Worm (Caenorhabditis elegans) whole organism, L3 larva: Measurements from ENCODE around the gene srt-12.

Experiments
- R02D3.7 ChIP-seq: fragments of 150-350 bp; optimal IDR thresholded peaks from 2 replicates; lab custom pipeline; 2014; ENCODE audit warnings: missing biosample characterization, missing genetic modification characterization
- ZK546.5 ChIP-seq: sonication (generic microtip); optimal IDR thresholded peaks from 2 replicates; lab custom pipeline; 2017; ENCODE audit warnings: missing biosample characterization, missing genetic modification characterization
- ceh-28 ChIP-seq: fragments of 150-350 bp; optimal IDR thresholded peaks from 2 replicates; lab custom pipeline; 2014; ENCODE audit warnings: missing biosample characterization, missing genetic modification reagents, missing genetic modification characterization
- ceh-82 ChIP-seq: fragments of 150-350 bp; optimal IDR thresholded peaks from 2 replicates; lab custom pipeline; 2014; ENCODE audit warnings: missing biosample characterization, missing genetic modification characterization
- egl-5 ChIP-seq: fragments of 150-350 bp; optimal IDR thresholded peaks from 2 replicates; lab custom pipeline; 2017; ENCODE audit warnings: missing biosample characterization, missing genetic modification reagents, missing genetic modification characterization, inconsistent platforms
- elt-1 ChIP-seq: fragments of 150-350 bp; optimal IDR thresholded peaks from 2 replicates; lab custom pipeline; 2014; ENCODE audit warnings: missing biosample characterization, missing genetic modification characterization
- elt-2 ChIP-seq: sonication (generic microtip); optimal IDR thresholded peaks from 2 replicates; lab custom pipeline; 2016; ENCODE audit warnings: missing genetic modification reagents, mild to moderate bottlenecking, missing genetic modification characterization, missing compliant biosample characterization
- eor-1 ChIP-seq, 2 experiments: fragments of 150-350 bp; optimal IDR thresholded peaks; 2 replicates each; lab custom pipeline; 2014 to 2018; ENCODE audit warnings: missing biosample characterization in 2 of 2, missing genetic modification characterization in 2 of 2
- fkh-10 ChIP-seq: sonication (generic microtip); optimal IDR thresholded peaks from 2 replicates; lab custom pipeline; 2017; ENCODE audit warnings: missing biosample characterization, missing genetic modification reagents, missing genetic modification characterization
- hmg-11 ChIP-seq: sonication (generic microtip); optimal IDR thresholded peaks from 2 replicates; lab custom pipeline; 2016; ENCODE audit warnings: missing genetic modification characterization, missing compliant biosample characterization
- jun-1 ChIP-seq: fragments of 150-350 bp; optimal IDR thresholded peaks from 2 replicates; lab custom pipeline; 2014; ENCODE audit warnings: missing biosample characterization, missing genetic modification reagents, missing genetic modification characterization
- lin-15B ChIP-seq: fragments of 150-350 bp; optimal IDR thresholded peaks from 2 replicates; lab custom pipeline; 2014; ENCODE audit warnings: missing biosample characterization, missing genetic modification characterization
- lin-39 ChIP-seq: fragments of 150-350 bp; optimal IDR thresholded peaks from 2 replicates; lab custom pipeline; 2018; ENCODE audit warnings: missing biosample characterization, missing genetic modification reagents, missing genetic modification characterization
- lsy-12 ChIP-seq: sonication (generic microtip); optimal IDR thresholded peaks from 2 replicates; lab custom pipeline; 2016; ENCODE audit warnings: mild to moderate bottlenecking, missing genetic modification characterization, missing compliant biosample characterization
- mml-1 ChIP-seq: fragments of 150-350 bp; sonication (generic microtip); optimal IDR thresholded peaks from 3 replicates; lab custom pipeline; 2014; ENCODE audit warnings: missing biosample characterization, missing genetic modification characterization
- nfya-1 ChIP-seq: sonication (generic microtip); optimal IDR thresholded peaks from 2 replicates; lab custom pipeline; 2017; ENCODE audit warnings: missing genetic modification characterization, mild to moderate bottlenecking, missing compliant biosample characterization, antibody characterized with exemption, moderate library complexity; ENCODE audit not compliant: insufficient read depth
- nhr-11 ChIP-seq: fragments of 150-350 bp; optimal IDR thresholded peaks from 2 replicates; lab custom pipeline; 2014; ENCODE audit warnings: missing biosample characterization, missing genetic modification characterization
- nhr-12 ChIP-seq: fragments of 150-350 bp; optimal IDR thresholded peaks from 2 replicates; lab custom pipeline; 2014; ENCODE audit warnings: missing biosample characterization, missing genetic modification characterization
- nhr-23 ChIP-seq: fragments of 150-350 bp; optimal IDR thresholded peaks from 2 replicates; lab custom pipeline; 2014; ENCODE audit warnings: missing biosample characterization, missing genetic modification reagents, missing genetic modification characterization
- nhr-237 ChIP-seq: fragments of 150-350 bp; optimal IDR thresholded peaks from 2 replicates; lab custom pipeline; 2014; ENCODE audit warnings: missing biosample characterization, missing genetic modification characterization
- nhr-25 ChIP-seq: sonication (generic microtip); optimal IDR thresholded peaks from 2 replicates; lab custom pipeline; 2017; ENCODE audit warnings: missing biosample characterization, missing genetic modification characterization
- nhr-28 ChIP-seq: fragments of 150-350 bp; optimal IDR thresholded peaks from 2 replicates; lab custom pipeline; 2014; ENCODE audit warnings: missing biosample characterization, missing genetic modification characterization
- nhr-76 ChIP-seq: fragments of 150-350 bp; sonication (generic microtip); optimal IDR thresholded peaks from 5 replicates; lab custom pipeline; 2014; ENCODE audit warnings: missing biosample characterization, missing genetic modification characterization
- nhr-77 ChIP-seq: fragments of 150-350 bp; optimal IDR thresholded peaks from 2 replicates; lab custom pipeline; 2014; ENCODE audit warnings: missing biosample characterization, missing genetic modification characterization
- pha-4 ChIP-seq: fragments of 150-350 bp; optimal IDR thresholded peaks from 2 replicates; lab custom pipeline; 2014; ENCODE audit warnings: missing biosample characterization, missing genetic modification reagents, missing genetic modification characterization
- pqm-1 ChIP-seq: fragments of 150-350 bp; optimal IDR thresholded peaks from 2 replicates; lab custom pipeline; 2017; ENCODE audit warnings: missing biosample characterization, missing genetic modification characterization, inconsistent platforms
- sea-2 ChIP-seq: fragments of 150-350 bp; sonication (generic microtip); optimal IDR thresholded peaks from 4 replicates; lab custom pipeline; 2014; ENCODE audit warnings: missing biosample characterization, missing genetic modification reagents, missing genetic modification characterization
- skn-1 ChIP-seq: fragments of 150-350 bp; optimal IDR thresholded peaks from 2 replicates; lab custom pipeline; 2014; ENCODE audit warnings: missing biosample characterization, missing genetic modification characterization
- snpc-4 ChIP-seq: fragments of 150-350 bp; optimal IDR thresholded peaks from 2 replicates; lab custom pipeline; 2014; ENCODE audit warnings: missing biosample characterization, missing genetic modification characterization
- tbx-2 ChIP-seq: sonication (generic microtip); optimal IDR thresholded peaks from 2 replicates; lab custom pipeline; 2016; ENCODE audit warnings: mild to moderate bottlenecking, missing genetic modification characterization, missing compliant biosample characterization
- unc-39 ChIP-seq: sonication (generic microtip); optimal IDR thresholded peaks from 4 replicates; lab custom pipeline; 2017; ENCODE audit warnings: missing biosample characterization, missing genetic modification characterization
- unc-62 ChIP-seq: fragments of 150-350 bp; sonication (generic microtip); optimal IDR thresholded peaks from 4 replicates; lab custom pipeline; 2014; ENCODE audit warnings: missing biosample characterization, missing genetic modification reagents, missing genetic modification characterization
- zag-1 ChIP-seq: fragments of 150-350 bp; optimal IDR thresholded peaks from 2 replicates; lab custom pipeline; 2014; ENCODE audit warnings: missing biosample characterization, missing genetic modification characterization
- ztf-11 ChIP-seq: fragments of 150-350 bp; optimal IDR thresholded peaks from 2 replicates; lab custom pipeline; 2014; ENCODE audit warnings: missing biosample characterization, missing genetic modification characterization

srt-12 gene

ce11 chrV:4199185-4199584, 43.1 kb downstream of the srt-12 start, which contains the start of gene rpac-40:
Gene rpac-40 (plus strand): TSS chrV:4199485.
- no peak for TF ChIP-seq snpc-4
- TF ChIP-seq sea-2 = no peak
- no peak for TF ChIP-seq lsy-12 (tag; lab: Kevin White, UChicago)
- TF ChIP-seq mml-1 (tag; lab: Kevin White, UChicago) = no peak
- no peak for TF ChIP-seq nhr-28 (tag; lab: Kevin White, UChicago)
- TF ChIP-seq nhr-77 (tag; lab: Kevin White, UChicago) = no peak
- no peak for TF ChIP-seq nhr-23
- no peak for TF ChIP-seq nhr-11

- TF ChIP-seq tbx-2 (tag; lab: Kevin White, UChicago) (no peak), lin-15B (tag; lab: Kevin White, UChicago) (no peak)
Measured at ce11 chrV:4195283-4195682, 47.0 kb downstream of the srt-12 start, which contains the start of gene algn-5. Gene algn-5 (plus strand): TSS chrV:4195577.

- TF ChIP-seq elt-2 (tag; lab: Kevin White, UChicago) = peak; percentile 42
- TF ChIP-seq nhr-28 (tag; lab: Kevin White, UChicago) = no peak
- no peak for TF ChIP-seq eor-1 (tag; optimal IDR thresholded peaks at IDR 0.05; lab: Kevin White, UChicago)
- TF ChIP-seq pqm-1 (tag; lab: Kevin White, UChicago) = peak; percentile 27
- TF ChIP-seq nhr-76 (tag; lab: Kevin White, UChicago) = no peak
- peak; percentile 74 for TF ChIP-seq tbx-2 (tag; lab: Kevin White, UChicago)
- TF ChIP-seq nhr-25 (tag; lab: Kevin White, UChicago) = peak; percentile 74
- TF ChIP-seq ZK546.5 = no peak
- peak; percentile 66 for TF ChIP-seq nhr-23
- TF ChIP-seq lin-39 (tag; lab: Kevin White, UChicago) = peak; percentile 96
- TF ChIP-seq ztf-11 = no peak
- TF ChIP-seq zag-1 (tag; lab: Kevin White, UChicago) = no peak
- peak; percentile 24 for TF ChIP-seq skn-1 (tag; lab: Kevin White, UChicago)
- TF ChIP-seq elt-1 (tag; lab: Kevin White, UChicago) = no peak
- TF ChIP-seq pha-4 (tag; lab: Kevin White, UChicago) = peak; percentile 85
- TF ChIP-seq jun-1 = peak; percentile 55
- peak; percentile 77 for TF ChIP-seq nfya-1 (tag; lab: Kevin White, UChicago)
- peak; percentile 78 for TF ChIP-seq lin-15B (tag; lab: Kevin White, UChicago)
- TF ChIP-seq sea-2 = no peak
- no peak for TF ChIP-seq ceh-82 (tag; lab: Kevin White, UChicago)
- peak; percentile 25 for TF ChIP-seq R02D3.7 (tag; lab: Kevin White, UChicago)
- TF ChIP-seq fkh-10 (GFP tag; lab: Kevin White, UChicago) = peak; percentile 6
- TF ChIP-seq hmg-11 (tag; lab: Kevin White, UChicago) = peak; percentile 95
- no peak for TF ChIP-seq unc-39 (tag; lab: Kevin White, UChicago)
- no peak for TF ChIP-seq nhr-77 (tag; lab: Kevin White, UChicago)
- no peak for TF ChIP-seq unc-62 (GFP tag; lab: Kevin White, UChicago)
- peak; percentile 92 for TF ChIP-seq ceh-28 (tag; lab: Kevin White, UChicago)
- TF ChIP-seq egl-5 (tag; lab: Kevin White, UChicago) = peak; percentile 14
- no peak for TF ChIP-seq mml-1 (tag; lab: Kevin White, UChicago)
- peak; percentile 83 for TF ChIP-seq snpc-4
- TF ChIP-seq, all 47 proteins: peak for 17
Measured at ce11 chrV:4194587-4195211, 47.6 kb downstream of the srt-12 start, which contains the start of gene Y45G5AM.9. Gene Y45G5AM.9 (minus strand): TSS chrV:4194637.

- TF ChIP-seq hmg-11 (tag; lab: Kevin White, UChicago) (peak; percentile 62), nfya-1 (tag; lab: Kevin White, UChicago) (peak; percentile 11), zag-1 (tag; lab: Kevin White, UChicago) (no peak), R02D3.7 (tag; lab: Kevin White, UChicago) (no peak), lin-15B (tag; lab: Kevin White, UChicago) (no peak), nhr-12 (tag; lab: Kevin White, UChicago) (no peak), nhr-237 (tag; lab: Kevin White, UChicago) (no peak)
- TF ChIP-seq, all 47 proteins: peak for 2
Measured at ce11 chrV:4192688-4193471, 49.5 kb downstream of the srt-12 start.
